Worm (Caenorhabditis elegans) whole organism, mixed stage, embryonic: Measurements from ENCODE around the gene R07A4.2.

Experiments used
- M03D4.4 ChIP-seq: sonication (generic microtip); optimal IDR thresholded peaks from 2 replicates; lab custom pipeline; 2017; ENCODE audit warnings: mild to moderate bottlenecking, missing genetic modification characterization, missing compliant biosample characterization
- ces-1 ChIP-seq: fragments of 150-350 bp; optimal IDR thresholded peaks from 2 replicates; lab custom pipeline; 2014; ENCODE audit warnings: missing biosample characterization, missing genetic modification reagents, missing genetic modification characterization
- elt-3 ChIP-seq: fragments of 150-350 bp; optimal IDR thresholded peaks from 2 replicates; lab custom pipeline; 2014; ENCODE audit warnings: missing biosample characterization, missing genetic modification characterization
- flh-1 ChIP-seq: fragments of 200-800 bp; sonication (Bioruptor generic); optimal IDR thresholded peaks from 2 replicates; lab custom pipeline; 2018; ENCODE audit warnings: mild to moderate bottlenecking, missing genetic modification characterization, moderate library complexity, missing compliant biosample characterization
- lin-13 ChIP-seq: fragments of 150-350 bp; optimal IDR thresholded peaks from 2 replicates; lab custom pipeline; 2014; ENCODE audit warnings: missing biosample characterization, missing genetic modification characterization
- lsy-2 ChIP-seq: fragments of 150-350 bp; optimal IDR thresholded peaks from 2 replicates; lab custom pipeline; 2014; ENCODE audit warnings: missing biosample characterization, missing genetic modification characterization
- sem-2 ChIP-seq: fragments of 200-800 bp; sonication (Bioruptor generic); optimal IDR thresholded peaks from 2 replicates; lab custom pipeline; 2018; ENCODE audit warnings: mild to moderate bottlenecking, missing genetic modification characterization, missing compliant biosample characterization
- snpc-4 ChIP-seq: fragments of 150-350 bp; optimal IDR thresholded peaks from 2 replicates; lab custom pipeline; 2014; ENCODE audit warnings: missing biosample characterization, missing genetic modification characterization
- unc-62 ChIP-seq: fragments of 150-350 bp; optimal IDR thresholded peaks from 2 replicates; lab custom pipeline; 2014; ENCODE audit warnings: missing biosample characterization, missing genetic modification reagents, missing genetic modification characterization
- zip-8 ChIP-seq: fragments of 150-350 bp; optimal IDR thresholded peaks from 2 replicates; lab custom pipeline; 2014; ENCODE audit warnings: missing biosample characterization, missing genetic modification characterization

ce11 chrX:10760958-10761357 is 14.7 kb upstream of the R07A4.2 start:
- no peak for TF ChIP-seq zip-8 (tag; lab: Kevin White, UChicago)
- TF ChIP-seq lsy-2, result no peak
- no peak for TF ChIP-seq ces-1 (GFP tag; lab: Kevin White, UChicago)
- TF ChIP-seq lin-13 (tag; lab: Kevin White, UChicago), result no peak
- no peak for TF ChIP-seq elt-3 (tag; lab: Kevin White, UChicago)
- no peak for TF ChIP-seq unc-62 (GFP tag; lab: Kevin White, UChicago)
- TF ChIP-seq M03D4.4 (tag; lab: Kevin White, UChicago), result no peak
- TF ChIP-seq sem-2 (GFP tag; lab: Kevin White, UChicago), result no peak
- TF ChIP-seq flh-1 (GFP tag; lab: Kevin White, UChicago), result no peak
- TF ChIP-seq snpc-4 (tag; lab: Kevin White, UChicago), result no peak
